Worm (Caenorhabditis elegans): ENCODE measurements around the gene che-11.

DNA sequence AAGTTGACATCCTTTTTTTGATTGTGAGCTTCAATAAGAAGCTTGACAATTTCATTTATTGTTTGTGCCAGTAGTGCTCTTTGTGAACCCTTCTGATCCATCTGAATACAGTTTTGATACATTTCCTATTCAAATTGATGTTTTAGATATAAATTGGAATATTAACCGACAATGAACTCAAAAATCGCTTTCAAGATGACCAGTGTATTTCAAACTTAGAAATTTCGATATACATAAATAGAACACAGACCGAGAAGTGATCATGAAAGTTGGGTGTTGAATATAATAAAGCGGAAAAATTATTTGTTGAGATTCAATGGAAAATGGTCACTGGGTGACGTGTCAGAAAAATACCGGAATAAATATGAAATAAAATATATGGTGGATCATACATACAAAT lies 30.8 kb upstream of the che-11 start, which contains the start of gene elpc-3:
- no peak for TF ChIP-seq mec-3 (tag; optimal IDR thresholded peaks at IDR 0.05; ENCODE audit: borderline replicate concordance)
- no peak for TF ChIP-seq ttx-3 (tag; optimal IDR thresholded peaks at IDR 0.05)
- TF ChIP-seq npax-4 (tag; optimal IDR thresholded peaks at IDR 0.05), result no peak
- no peak for TF ChIP-seq nhr-232 (tag; optimal IDR thresholded peaks at IDR 0.05)
- TF ChIP-seq ceh-24 (tag; optimal IDR thresholded peaks at IDR 0.05), result no peak
- TF ChIP-seq F13H6.1 (tag; optimal IDR thresholded peaks at IDR 0.05), result no peak

Data from whole organism, late embryonic.